Worm (Caenorhabditis elegans): Measurements from ENCODE around the gene nhr-94.

ce11 chrV:7667940-7668339, 18.2 kb downstream of the nhr-94 start, which contains the start of gene C12D5.5:
- no peak for TF ChIP-seq lin-39 (tag; optimal IDR thresholded peaks at IDR 0.05)
- TF ChIP-seq unc-39 (tag; optimal IDR thresholded peaks at IDR 0.05), result no peak
- TF ChIP-seq nhr-25 (tag; optimal IDR thresholded peaks at IDR 0.05), result no peak
- TF ChIP-seq hmg-11 (tag; optimal IDR thresholded peaks at IDR 0.05), result no peak
- no peak for TF ChIP-seq snpc-4 (tag; optimal IDR thresholded peaks at IDR 0.05)
- TF ChIP-seq pha-4 (tag; optimal IDR thresholded peaks at IDR 0.05), result no peak
- no peak for TF ChIP-seq ama-1 (optimal IDR thresholded peaks at IDR 0.05)
- no peak for TF ChIP-seq zag-1 (tag; optimal IDR thresholded peaks at IDR 0.05)
- no peak for TF ChIP-seq unc-62 (GFP tag; optimal IDR thresholded peaks at IDR 0.05)
- TF ChIP-seq ztf-11 (tag; optimal IDR thresholded peaks at IDR 0.05), result no peak
- TF ChIP-seq nhr-237 (tag; optimal IDR thresholded peaks at IDR 0.05), result no peak
- TF ChIP-seq pqm-1 (tag; optimal IDR thresholded peaks at IDR 0.05), result no peak
- TF ChIP-seq ZK546.5 (tag; optimal IDR thresholded peaks at IDR 0.05), result no peak
